Worm (Caenorhabditis elegans) whole organism, L4 larva: Measurements from ENCODE around the gene clp-2.

Source experiments
- F10B5.3 ChIP-seq: sonication (generic microtip); optimal IDR thresholded peaks from 2 replicates; lab custom pipeline; 2016; ENCODE audit warnings: mild to moderate bottlenecking, missing genetic modification characterization, missing compliant biosample characterization
- F26F4.8 ChIP-seq: fragments of 200-800 bp; sonication (Bioruptor generic); conservative IDR thresholded peaks from 2 replicates; pipeline ENCODE4 v1.3.6; 2022; ENCODE audit warnings: missing genetic modification characterization, missing compliant biosample characterization
- F37D6.2 ChIP-seq: sonication (generic microtip); optimal IDR thresholded peaks from 2 replicates; lab custom pipeline; 2016; ENCODE audit warnings: mild to moderate bottlenecking, missing genetic modification characterization, missing compliant biosample characterization
- T26A8.4 ChIP-seq: fragments of 200-800 bp; sonication (Bioruptor generic); IDR thresholded peaks from 2 replicates; pipeline ENCODE4 v1.3.6; 2022; ENCODE audit warnings: missing genetic modification characterization, missing compliant biosample characterization
- Y48G9A.11 ChIP-seq: fragments of 200-800 bp; sonication (Bioruptor generic); IDR thresholded peaks from 2 replicates; pipeline ENCODE4 v1.3.6; 2022; ENCODE audit warnings: missing genetic modification reagents, missing genetic modification characterization, missing compliant biosample characterization
- Y75B8A.6 ChIP-seq: fragments of 200-800 bp; sonication (Bioruptor generic); IDR thresholded peaks from 2 replicates; pipeline ENCODE4 v1.3.6; 2022; ENCODE audit warnings: missing genetic modification reagents, missing genetic modification characterization, missing compliant biosample characterization
- ZK337.2 ChIP-seq: fragments of 200-800 bp; sonication (Bioruptor generic); IDR thresholded peaks from 2 replicates; pipeline ENCODE4 v1.3.6; 2022; ENCODE audit warnings: missing genetic modification reagents, missing genetic modification characterization, missing compliant biosample characterization
- aha-1 ChIP-seq: fragments of 150-350 bp; peaks from one replicate; lab custom pipeline; 2014; ENCODE audit warnings: missing biosample characterization, missing genetic modification characterization
- ceh-20 ChIP-seq: fragments of 200-800 bp; sonication (Bioruptor generic); IDR thresholded peaks from 2 replicates; pipeline ENCODE4 v1.3.6; 2022; ENCODE audit warnings: missing genetic modification reagents, missing genetic modification characterization, missing compliant biosample characterization
- ctbp-1 ChIP-seq: fragments of 200-800 bp; sonication (Bioruptor generic); IDR thresholded peaks from 2 replicates; pipeline ENCODE4 v1.3.6; 2022; ENCODE audit warnings: missing genetic modification reagents, missing genetic modification characterization, missing compliant biosample characterization
- daf-12 ChIP-seq: fragments of 150-350 bp; optimal IDR thresholded peaks from 2 replicates; lab custom pipeline; 2014; ENCODE audit warnings: missing biosample characterization, missing genetic modification reagents, missing genetic modification characterization
- daf-16 ChIP-seq, 3 experiments: sonication (generic microtip); optimal IDR thresholded peaks; 2 replicates each; lab custom pipeline; 2016 to 2017; ENCODE audit warnings: missing genetic modification characterization in 3 of 3, missing genetic modification reagents in 3 of 3, mild to moderate bottlenecking in 2 of 3, missing compliant biosample characterization in 2 of 3, missing biosample characterization in 1 of 3, moderate library complexity in 1 of 3
- daf-8 ChIP-seq: fragments of 200-800 bp; sonication (Bioruptor generic); IDR thresholded peaks from 2 replicates; pipeline ENCODE4 v1.3.6; 2022; ENCODE audit warnings: missing genetic modification characterization, missing compliant biosample characterization
- dmd-6 ChIP-seq: fragments of 200-800 bp; sonication (Bioruptor generic); IDR thresholded peaks from 2 replicates; pipeline ENCODE4 v1.3.6; 2022; ENCODE audit warnings: missing genetic modification reagents, missing genetic modification characterization, missing compliant biosample characterization
- dmd-8 ChIP-seq: fragments of 200-800 bp; sonication (Bioruptor generic); IDR thresholded peaks from 2 replicates; pipeline ENCODE4 v1.3.6; 2022; ENCODE audit warnings: missing genetic modification characterization, missing compliant biosample characterization
- dmd-9 ChIP-seq: fragments of 200-800 bp; sonication (Bioruptor generic); IDR thresholded peaks from 2 replicates; pipeline ENCODE4 v1.3.6; 2022; ENCODE audit warnings: missing genetic modification reagents, missing genetic modification characterization, missing compliant biosample characterization
- dpl-1 ChIP-seq: fragments of 150-350 bp; optimal IDR thresholded peaks from 2 replicates; lab custom pipeline; 2014; ENCODE audit warnings: missing biosample characterization, missing genetic modification reagents, missing genetic modification characterization
- duxl-1 ChIP-seq: sonication (generic microtip); optimal IDR thresholded peaks from 2 replicates; lab custom pipeline; 2016; ENCODE audit warnings: mild to moderate bottlenecking, missing genetic modification characterization, moderate library complexity, missing compliant biosample characterization; ENCODE audit not compliant: poor library complexity
- egl-43 ChIP-seq: fragments of 200-800 bp; sonication (Bioruptor generic); IDR thresholded peaks from 2 replicates; pipeline ENCODE4 v1.3.6; 2022; ENCODE audit warnings: missing genetic modification reagents, missing genetic modification characterization, missing compliant biosample characterization
- fkh-10 ChIP-seq: fragments of 150-350 bp; optimal IDR thresholded peaks from 2 replicates; lab custom pipeline; 2014; ENCODE audit warnings: missing biosample characterization, missing genetic modification reagents, missing genetic modification characterization
- fos-1 ChIP-seq: fragments of 150-350 bp; optimal IDR thresholded peaks from 2 replicates; lab custom pipeline; 2014; ENCODE audit warnings: missing biosample characterization, missing genetic modification characterization
- hmg-1.1 ChIP-seq: fragments of 200-800 bp; sonication (Bioruptor generic); IDR thresholded peaks from 2 replicates; pipeline ENCODE4 v1.3.6; 2022; ENCODE audit warnings: missing genetic modification reagents, missing genetic modification characterization, missing compliant biosample characterization
- lin-1 ChIP-seq: fragments of 200-800 bp; sonication (Bioruptor generic); IDR thresholded peaks from 2 replicates; pipeline ENCODE4 v1.3.6; 2022; ENCODE audit warnings: missing genetic modification reagents, missing genetic modification characterization, missing compliant biosample characterization
- lin-29 ChIP-seq: fragments of 200-800 bp; sonication (Bioruptor generic); IDR thresholded peaks from 2 replicates; pipeline ENCODE4 v1.3.6; 2022; ENCODE audit warnings: missing genetic modification reagents, missing genetic modification characterization, missing compliant biosample characterization
- lir-3 ChIP-seq: sonication (generic microtip); optimal IDR thresholded peaks from 2 replicates; lab custom pipeline; 2016; ENCODE audit warnings: mild to moderate bottlenecking, missing genetic modification characterization, missing compliant biosample characterization
- lsy-2 ChIP-seq, 2 experiments: fragments of 150-350 bp in 1 of 2; sonication (generic microtip) in 1 of 2; optimal IDR thresholded peaks; 2 replicates each; lab custom pipeline; 2014 to 2017; ENCODE audit warnings: missing biosample characterization in 2 of 2, missing genetic modification characterization in 2 of 2
- mdl-1 ChIP-seq, 2 experiments: fragments of 150-350 bp in 1 of 2; sonication (generic microtip) in 1 of 2; optimal IDR thresholded peaks; 2 replicates each; lab custom pipeline; 2014 to 2017; ENCODE audit warnings: missing biosample characterization in 2 of 2, missing genetic modification characterization in 2 of 2
- mep-1 ChIP-seq: fragments of 150-350 bp; sonication (generic microtip); optimal IDR thresholded peaks from 3 replicates; lab custom pipeline; 2014; ENCODE audit warnings: missing biosample characterization, missing genetic modification characterization
- nhr-11 ChIP-seq: fragments of 150-350 bp; optimal IDR thresholded peaks from 2 replicates; lab custom pipeline; 2014; ENCODE audit warnings: missing biosample characterization, missing genetic modification characterization
- nhr-111 ChIP-seq: fragments of 200-800 bp; sonication (Bioruptor generic); optimal IDR thresholded peaks from 2 replicates; lab custom pipeline; 2018; ENCODE audit warnings: mild to moderate bottlenecking, missing genetic modification characterization, missing compliant biosample characterization
- nhr-28 ChIP-seq: fragments of 150-350 bp; optimal IDR thresholded peaks from 2 replicates; lab custom pipeline; 2014; ENCODE audit warnings: missing biosample characterization, missing genetic modification characterization
- nhr-41 ChIP-seq: fragments of 200-800 bp; sonication (Bioruptor generic); IDR thresholded peaks from 2 replicates; pipeline ENCODE4 v1.3.6; 2022; ENCODE audit warnings: missing genetic modification reagents, missing genetic modification characterization, missing compliant biosample characterization
- nhr-6 ChIP-seq: fragments of 150-350 bp; optimal IDR thresholded peaks from 2 replicates; lab custom pipeline; 2014; ENCODE audit warnings: missing biosample characterization, missing genetic modification characterization
- nhr-76 ChIP-seq: fragments of 150-350 bp; optimal IDR thresholded peaks from 2 replicates; lab custom pipeline; 2014; ENCODE audit warnings: missing biosample characterization, missing genetic modification characterization
- pqm-1 ChIP-seq: sonication (generic microtip); optimal IDR thresholded peaks from 2 replicates; lab custom pipeline; 2017; ENCODE audit warnings: missing biosample characterization, missing genetic modification characterization
- rbr-2 ChIP-seq: sonication (generic microtip); optimal IDR thresholded peaks from 2 replicates; lab custom pipeline; 2016; ENCODE audit warnings: missing genotype, missing genetic modification characterization, missing compliant biosample characterization
- set-16 ChIP-seq: fragments of 200-800 bp; sonication (Bioruptor generic); IDR thresholded peaks from 2 replicates; pipeline ENCODE4 v1.3.6; 2022; ENCODE audit warnings: missing genetic modification reagents, missing genetic modification characterization, missing compliant biosample characterization
- skn-1 ChIP-seq: fragments of 150-350 bp; optimal IDR thresholded peaks from 2 replicates; lab custom pipeline; 2014; ENCODE audit warnings: missing biosample characterization, missing genetic modification characterization
- spr-1 ChIP-seq: sonication (generic microtip); optimal IDR thresholded peaks from 2 replicates; lab custom pipeline; 2016; ENCODE audit warnings: mild to moderate bottlenecking, missing genetic modification characterization, missing compliant biosample characterization
- tra-1 ChIP-seq: fragments of 200-800 bp; sonication (Bioruptor generic); IDR thresholded peaks from 2 replicates; pipeline ENCODE4 v1.3.6; 2022; ENCODE audit warnings: missing genetic modification reagents, missing genetic modification characterization, missing compliant biosample characterization
- unc-62 ChIP-seq, 3 experiments: fragments of 150-350 bp in 1 of 3; sonication (generic microtip); optimal IDR thresholded peaks in 2 of 3; peaks in 1 of 3; 1 replicate in 1 of 3; 2 replicates in 2 of 3; lab custom pipeline; 2014 to 2017; ENCODE audit warnings: missing biosample characterization in 3 of 3, missing genetic modification characterization in 3 of 3, missing genetic modification reagents in 3 of 3, missing genotype in 1 of 3
- vab-7 ChIP-seq: fragments of 200-800 bp; sonication (Bioruptor generic); IDR thresholded peaks from 2 replicates; pipeline ENCODE4 v1.3.6; 2022; ENCODE audit warnings: missing genetic modification reagents, missing genetic modification characterization, missing compliant biosample characterization
- zip-11 ChIP-seq: fragments of 200-800 bp; sonication (Bioruptor generic); IDR thresholded peaks from 2 replicates; pipeline ENCODE4 v1.3.6; 2022; ENCODE audit warnings: missing genetic modification characterization, missing compliant biosample characterization
- zip-2 ChIP-seq: fragments of 150-350 bp; optimal IDR thresholded peaks from 2 replicates; lab custom pipeline; 2014; ENCODE audit warnings: missing biosample characterization, missing genetic modification characterization
- ztf-7 ChIP-seq: fragments of 150-350 bp; optimal IDR thresholded peaks from 2 replicates; lab custom pipeline; 2014; ENCODE audit warnings: missing biosample characterization, missing genetic modification characterization

The clp-2 gene

ce11 chrIII:4731295-4731988, 27.6 kb upstream of the clp-2 start, which contains the start of gene F17C8.3 (continued):
- TF ChIP-seq tra-1 (0 out of 2 replicates have a peak, but pooled peaks have one; percentile 63), unc-62 (GFP tag; optimal IDR thresholded peaks at IDR 0.05 in 1 of 2; lab: Kevin White, UChicago) (peak in 1 of 2 experiments; percentile 93), unc-62 (tag; optimal IDR thresholded peaks at IDR 0.05; lab: Kevin White, UChicago) (no peak), T26A8.4 (GFP tag; lab: Robert Waterston, UW) (no peak), lin-1 (no peak), aha-1 (no peak), zip-11 (GFP tag; lab: Robert Waterston, UW) (no peak), ctbp-1 (GFP tag; lab: Robert Waterston, UW) (no peak), spr-1 (tag; lab: Kevin White, UChicago) (no peak), dpl-1 (GFP tag; lab: Kevin White, UChicago) (no peak), pqm-1 (no peak), daf-8 (GFP tag; lab: Robert Waterston, UW) (no peak), nhr-76 (tag; lab: Kevin White, UChicago) (no peak), egl-43 (no peak)
- TF ChIP-seq, all 104 proteins: peak for 6

ce11 chrIII:4723922-4724321, 20.1 kb upstream of the clp-2 start:
- TF ChIP-seq hmg-1.1 = 0 out of 2 replicates have a peak, but pooled peaks have one; percentile 16
- no peak for TF ChIP-seq nhr-6 (tag; lab: Kevin White, UChicago)
- TF ChIP-seq duxl-1 (tag; lab: Kevin White, UChicago) = no peak
- peak; percentile 4 for TF ChIP-seq nhr-11 (tag; lab: Kevin White, UChicago)
- no peak for TF ChIP-seq lir-3 (tag; lab: Kevin White, UChicago)
- no peak for TF ChIP-seq Y48G9A.11 (GFP tag; lab: Robert Waterston, UW)
- TF ChIP-seq daf-16 (GFP tag; optimal IDR thresholded peaks at IDR 0.05; lab: Kevin White, UChicago) = no peak
- TF ChIP-seq daf-16 (tag; optimal IDR thresholded peaks at IDR 0.05; lab: Kevin White, UChicago) = no peak
- no peak for TF ChIP-seq lin-29 (GFP tag; lab: Robert Waterston, UW)
- TF ChIP-seq dmd-6 = no peak
- TF ChIP-seq ctbp-1 (GFP tag; lab: Robert Waterston, UW) = peak; percentile 67; the same call in 1 of the 2 replicates
- no peak for TF ChIP-seq dmd-9 (GFP tag; lab: Robert Waterston, UW)
- TF ChIP-seq ZK337.2 = no peak
- peak; percentile 42 for TF ChIP-seq mep-1 (tag; lab: Kevin White, UChicago)
- TF ChIP-seq Y75B8A.6 = no peak
- peak; percentile 21 for TF ChIP-seq rbr-2
- no peak for TF ChIP-seq fos-1 (tag; lab: Kevin White, UChicago)
- peak; percentile 52; the same call in 1 of the 2 replicates for TF ChIP-seq ceh-20
- TF ChIP-seq dmd-8 = no peak
- TF ChIP-seq aha-1 = peak; percentile 50
- no peak for TF ChIP-seq zip-2 (tag; lab: Kevin White, UChicago)
- peak in 1 of 2 experiments; percentile 70 for TF ChIP-seq unc-62 (GFP tag; optimal IDR thresholded peaks at IDR 0.05 in 1 of 2; lab: Kevin White, UChicago)
- no peak for TF ChIP-seq unc-62 (tag; optimal IDR thresholded peaks at IDR 0.05; lab: Kevin White, UChicago)
- no peak for TF ChIP-seq vab-7 (GFP tag; lab: Robert Waterston, UW)
- peak in 1 of 2 experiments; percentile 34 for TF ChIP-seq lsy-2 (tag; optimal IDR thresholded peaks at IDR 0.05; lab: Kevin White, UChicago)
- peak; percentile 45 for TF ChIP-seq fkh-10 (GFP tag; lab: Kevin White, UChicago)
- no peak for TF ChIP-seq nhr-111 (GFP tag; lab: Kevin White, UChicago)
- no peak for TF ChIP-seq nhr-41 (GFP tag; lab: Robert Waterston, UW)

DNA sequence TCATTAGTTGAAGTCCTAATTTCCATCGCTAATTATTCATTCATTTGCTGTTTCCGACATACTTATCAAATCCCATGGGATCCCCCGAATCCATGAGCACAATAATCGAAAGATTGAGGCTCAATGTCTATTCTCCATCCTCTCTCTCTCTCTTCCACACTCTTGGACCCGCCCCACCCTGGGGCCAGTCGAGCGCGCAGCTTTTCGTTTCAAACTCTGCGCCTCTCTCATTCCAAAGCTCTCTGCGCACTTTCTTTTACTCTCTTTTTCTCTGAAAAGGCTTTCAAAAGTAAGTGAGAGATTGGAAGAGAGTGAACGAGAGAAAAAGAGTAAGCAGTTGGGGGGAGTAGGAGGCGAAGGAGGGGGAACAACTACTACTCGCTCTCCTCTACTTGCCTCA, 17.9 kb upstream of the clp-2 start, which contains the start of gene acy-1:
TSS of gene acy-1 (plus strand) at position 346 of the 400 bp plus-strand sequence.
- TF ChIP-seq F26F4.8 (GFP tag; lab: Robert Waterston, UW) = no peak
- TF ChIP-seq lir-3 (tag; lab: Kevin White, UChicago) = no peak
- peak; percentile 79 for TF ChIP-seq nhr-11 (tag; lab: Kevin White, UChicago)
- TF ChIP-seq unc-62 (GFP tag; optimal IDR thresholded peaks at IDR 0.05 in 1 of 2; lab: Kevin White, UChicago) = peak in 1 of 2 experiments; percentile 30
- no peak for TF ChIP-seq unc-62 (tag; optimal IDR thresholded peaks at IDR 0.05; lab: Kevin White, UChicago)
- TF ChIP-seq nhr-28 (tag; lab: Kevin White, UChicago) = no peak
- TF ChIP-seq duxl-1 (tag; lab: Kevin White, UChicago) = no peak
- TF ChIP-seq set-16 (GFP tag; lab: Robert Waterston, UW) = peak; percentile 61
- TF ChIP-seq daf-16 (GFP tag; optimal IDR thresholded peaks at IDR 0.05; lab: Kevin White, UChicago) = peak in 1 of 2 experiments; percentile 14
- no peak for TF ChIP-seq daf-16 (tag; optimal IDR thresholded peaks at IDR 0.05; lab: Kevin White, UChicago)
- peak in 1 of 2 experiments; percentile 30 for TF ChIP-seq mdl-1 (tag; optimal IDR thresholded peaks at IDR 0.05; lab: Kevin White, UChicago)
- TF ChIP-seq egl-43 = 0 out of 2 replicates have a peak, but pooled peaks have one; percentile 34
- no peak for TF ChIP-seq F10B5.3 (tag; lab: Kevin White, UChicago)
- no peak for TF ChIP-seq ztf-7
- peak; percentile 28; the same call in 1 of the 2 replicates for TF ChIP-seq dmd-6
- peak; percentile 74 for TF ChIP-seq mep-1 (tag; lab: Kevin White, UChicago)
- TF ChIP-seq ctbp-1 (GFP tag; lab: Robert Waterston, UW) = peak; percentile 70
- no peak for TF ChIP-seq skn-1
- TF ChIP-seq F37D6.2 (tag; lab: Kevin White, UChicago) = peak; percentile 42
- TF ChIP-seq dmd-9 (GFP tag; lab: Robert Waterston, UW) = no peak
- TF ChIP-seq daf-12 (tag; lab: Kevin White, UChicago) = no peak
